Worm (Caenorhabditis elegans) whole organism, late embryonic: ENCODE measurements around the gene srsx-25.
A peak's percentile ranks its signal among the peaks of the same experiment; 100 is the strongest.

Experiments
- C38D4.7 ChIP-seq: fragments of 200-800 bp; sonication (Bioruptor generic); optimal IDR thresholded peaks from 2 replicates; lab custom pipeline; 2018; ENCODE audit warnings: mild to moderate bottlenecking, missing genetic modification characterization, moderate library complexity, missing compliant biosample characterization
- F13H6.1 ChIP-seq: sonication (generic microtip); optimal IDR thresholded peaks from 2 replicates; lab custom pipeline; 2016; ENCODE audit warnings: missing genetic modification characterization, missing compliant biosample characterization
- K02D7.2 ChIP-seq: sonication (generic microtip); optimal IDR thresholded peaks from 2 replicates; lab custom pipeline; 2017; ENCODE audit warnings: mild to moderate bottlenecking, missing genetic modification characterization, missing compliant biosample characterization
- T23F11.4 ChIP-seq: fragments of 200-800 bp; sonication (Bioruptor generic); optimal IDR thresholded peaks from 2 replicates; lab custom pipeline; 2018; ENCODE audit warnings: mild to moderate bottlenecking, missing genetic modification characterization, missing compliant biosample characterization
- Y22D7AL.16 ChIP-seq: sonication (generic microtip); optimal IDR thresholded peaks from 2 replicates; lab custom pipeline; 2016; ENCODE audit warnings: missing genetic modification characterization, missing compliant biosample characterization
- ceh-14 ChIP-seq: sonication (generic microtip); optimal IDR thresholded peaks from 2 replicates; lab custom pipeline; 2016; ENCODE audit warnings: missing genotype, missing genetic modification characterization, missing compliant biosample characterization
- ceh-18 ChIP-seq: sonication (generic microtip); optimal IDR thresholded peaks from 2 replicates; lab custom pipeline; 2016; ENCODE audit warnings: missing genetic modification characterization, missing compliant biosample characterization
- ceh-30 ChIP-seq: fragments of 150-350 bp; optimal IDR thresholded peaks from 2 replicates; lab custom pipeline; 2014; ENCODE audit warnings: missing biosample characterization, missing genetic modification characterization
- ceh-31 ChIP-seq: sonication (generic microtip); optimal IDR thresholded peaks from 2 replicates; lab custom pipeline; 2016; ENCODE audit warnings: missing genetic modification characterization, missing compliant biosample characterization
- ceh-45 ChIP-seq: fragments of 200-800 bp; sonication (Bioruptor generic); IDR thresholded peaks from 2 replicates; pipeline ENCODE4 v1.3.6; 2022; ENCODE audit warnings: missing genetic modification reagents, missing genetic modification characterization, missing compliant biosample characterization
- ceh-6 ChIP-seq: fragments of 200-800 bp; sonication (Bioruptor generic); optimal IDR thresholded peaks from 2 replicates; lab custom pipeline; 2018; ENCODE audit warnings: mild to moderate bottlenecking, missing genetic modification characterization, missing compliant biosample characterization
- ceh-9 ChIP-seq: sonication (generic microtip); optimal IDR thresholded peaks from 2 replicates; lab custom pipeline; 2016; ENCODE audit warnings: mild to moderate bottlenecking, missing genetic modification characterization, inconsistent platforms, missing compliant biosample characterization
- dmd-4 ChIP-seq: sonication (generic microtip); optimal IDR thresholded peaks from 2 replicates; lab custom pipeline; 2016; ENCODE audit warnings: borderline replicate concordance, missing genetic modification characterization, missing compliant biosample characterization
- dve-1 ChIP-seq: sonication (generic microtip); optimal IDR thresholded peaks from 2 replicates; lab custom pipeline; 2017; ENCODE audit warnings: antibody characterized with exemption, mild to moderate bottlenecking, missing genetic modification characterization, missing compliant biosample characterization
- elt-2 ChIP-seq: sonication (generic microtip); optimal IDR thresholded peaks from 2 replicates; lab custom pipeline; 2016; ENCODE audit warnings: missing genetic modification reagents, missing genetic modification characterization, missing compliant biosample characterization
- elt-4 ChIP-seq: sonication (generic microtip); optimal IDR thresholded peaks from 2 replicates; lab custom pipeline; 2016; ENCODE audit warnings: missing genetic modification characterization, missing compliant biosample characterization
- ets-4 ChIP-seq: sonication (generic microtip); optimal IDR thresholded peaks from 2 replicates; lab custom pipeline; 2016; ENCODE audit warnings: missing genetic modification characterization, missing compliant biosample characterization
- eyg-1 ChIP-seq: sonication (generic microtip); optimal IDR thresholded peaks from 2 replicates; lab custom pipeline; 2016; ENCODE audit warnings: missing genotype, missing genetic modification characterization, missing compliant biosample characterization
- fkh-10 ChIP-seq: fragments of 150-350 bp; optimal IDR thresholded peaks from 2 replicates; lab custom pipeline; 2014; ENCODE audit warnings: missing biosample characterization, missing genetic modification reagents, missing genetic modification characterization
- hlh-6 ChIP-seq: sonication (generic microtip); optimal IDR thresholded peaks from 2 replicates; lab custom pipeline; 2016; ENCODE audit warnings: missing genotype, missing genetic modification characterization, missing compliant biosample characterization
- hlh-8 ChIP-seq: sonication (generic microtip); optimal IDR thresholded peaks from 2 replicates; lab custom pipeline; 2016; ENCODE audit warnings: missing genotype, missing genetic modification characterization, missing compliant biosample characterization
- lin-11 ChIP-seq: fragments of 200-800 bp; sonication (Bioruptor generic); optimal IDR thresholded peaks from 2 replicates; lab custom pipeline; 2018; ENCODE audit warnings: mild to moderate bottlenecking, missing genetic modification characterization, missing compliant biosample characterization
- mec-3 ChIP-seq: sonication (generic microtip); optimal IDR thresholded peaks from 2 replicates; lab custom pipeline; 2016; ENCODE audit warnings: borderline replicate concordance, missing genetic modification characterization, missing compliant biosample characterization
- nhr-11 ChIP-seq: fragments of 150-350 bp; optimal IDR thresholded peaks from 2 replicates; lab custom pipeline; 2014; ENCODE audit warnings: missing biosample characterization, missing genetic modification characterization
- nhr-232 ChIP-seq: sonication (generic microtip); optimal IDR thresholded peaks from 2 replicates; lab custom pipeline; 2016; ENCODE audit warnings: missing genetic modification characterization, missing compliant biosample characterization
- pat-9 ChIP-seq: fragments of 200-800 bp; sonication (Bioruptor generic); optimal IDR thresholded peaks from 2 replicates; lab custom pipeline; 2018; ENCODE audit warnings: mild to moderate bottlenecking, missing genetic modification characterization, moderate library complexity, missing compliant biosample characterization
- pax-1 ChIP-seq: fragments of 150-350 bp; optimal IDR thresholded peaks from 2 replicates; lab custom pipeline; 2014; ENCODE audit warnings: missing biosample characterization, missing genetic modification characterization
- pros-1 ChIP-seq: fragments of 150-350 bp; optimal IDR thresholded peaks from 2 replicates; lab custom pipeline; 2014; ENCODE audit warnings: missing biosample characterization, missing genetic modification reagents, missing genetic modification characterization
- ref-2 ChIP-seq: sonication (generic microtip); optimal IDR thresholded peaks from 2 replicates; lab custom pipeline; 2016; ENCODE audit warnings: missing genetic modification characterization, missing compliant biosample characterization
- sox-2 ChIP-seq: fragments of 200-800 bp; sonication (Bioruptor generic); IDR thresholded peaks from 2 replicates; pipeline ENCODE4 v1.3.6; 2022; ENCODE audit warnings: missing genetic modification reagents, missing genetic modification characterization, missing compliant biosample characterization
- sox-4 ChIP-seq: sonication (generic microtip); optimal IDR thresholded peaks from 2 replicates; lab custom pipeline; 2017; ENCODE audit warnings: mild to moderate bottlenecking, missing genetic modification characterization, inconsistent platforms, missing compliant biosample characterization
- tbx-7 ChIP-seq: sonication (generic microtip); optimal IDR thresholded peaks from 2 replicates; lab custom pipeline; 2016; ENCODE audit warnings: missing genotype, missing genetic modification characterization, missing compliant biosample characterization
- ttx-3 ChIP-seq: sonication (generic microtip); optimal IDR thresholded peaks from 2 replicates; lab custom pipeline; 2016; ENCODE audit warnings: missing genetic modification reagents, missing genetic modification characterization, missing compliant biosample characterization
- unc-42 ChIP-seq: sonication (generic microtip); optimal IDR thresholded peaks from 2 replicates; lab custom pipeline; 2016; ENCODE audit warnings: missing genotype, missing genetic modification characterization, missing compliant biosample characterization
- unc-55 ChIP-seq: sonication (generic microtip); optimal IDR thresholded peaks from 2 replicates; lab custom pipeline; 2017; ENCODE audit warnings: missing biosample characterization, missing genetic modification reagents, missing genetic modification characterization
- unc-86 ChIP-seq: sonication (generic microtip); optimal IDR thresholded peaks from 2 replicates; lab custom pipeline; 2016; ENCODE audit warnings: missing genetic modification characterization, missing compliant biosample characterization
- zip-5 ChIP-seq: sonication (generic microtip); optimal IDR thresholded peaks from 2 replicates; lab custom pipeline; 2016; ENCODE audit warnings: missing genetic modification characterization, missing compliant biosample characterization

The srsx-25 gene

DNA sequence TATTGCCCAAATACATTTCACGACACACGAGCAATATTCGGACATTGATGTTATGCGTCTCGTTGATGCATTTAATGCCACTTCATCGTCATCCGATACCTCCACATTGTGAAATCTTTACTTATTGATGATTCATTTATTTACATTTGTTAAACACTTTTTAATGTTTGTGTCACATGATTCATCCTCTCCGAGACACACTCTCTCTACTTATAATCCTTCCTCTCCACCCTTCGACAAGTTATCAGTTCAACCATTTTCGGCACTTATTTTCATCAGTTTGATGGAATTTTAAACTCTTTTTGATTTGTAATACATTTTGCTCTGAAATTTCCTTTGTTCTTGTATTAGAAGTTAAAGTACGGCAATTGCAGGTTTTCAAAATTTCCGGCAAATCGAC is 18.9 kb upstream of the srsx-25 start:
- TF ChIP-seq eyg-1 (no peak), ceh-30 (tag; lab: Kevin White, UChicago) (no peak), ttx-3 (tag; lab: Kevin White, UChicago) (no peak), unc-55 (GFP tag; lab: Kevin White, UChicago) (no peak), pros-1 (tag; lab: Kevin White, UChicago) (no peak), unc-86 (no peak), dmd-4 (no peak), nhr-11 (tag; lab: Kevin White, UChicago) (no peak), dve-1 (tag; lab: Kevin White, UChicago) (no peak), T23F11.4 (GFP tag; lab: Kevin White, UChicago) (no peak), pax-1 (tag; lab: Kevin White, UChicago) (no peak), ceh-6 (GFP tag; lab: Kevin White, UChicago) (no peak), ref-2 (tag; lab: Kevin White, UChicago) (no peak), F13H6.1 (tag; lab: Kevin White, UChicago) (no peak), C38D4.7 (GFP tag; lab: Kevin White, UChicago) (no peak), pat-9 (tag; lab: Kevin White, UChicago) (no peak), hlh-6 (tag; lab: Kevin White, UChicago) (no peak), Y22D7AL.16 (tag; lab: Kevin White, UChicago) (no peak), ceh-18 (tag; lab: Kevin White, UChicago) (no peak), ceh-9 (tag; lab: Kevin White, UChicago) (no peak)

DNA sequence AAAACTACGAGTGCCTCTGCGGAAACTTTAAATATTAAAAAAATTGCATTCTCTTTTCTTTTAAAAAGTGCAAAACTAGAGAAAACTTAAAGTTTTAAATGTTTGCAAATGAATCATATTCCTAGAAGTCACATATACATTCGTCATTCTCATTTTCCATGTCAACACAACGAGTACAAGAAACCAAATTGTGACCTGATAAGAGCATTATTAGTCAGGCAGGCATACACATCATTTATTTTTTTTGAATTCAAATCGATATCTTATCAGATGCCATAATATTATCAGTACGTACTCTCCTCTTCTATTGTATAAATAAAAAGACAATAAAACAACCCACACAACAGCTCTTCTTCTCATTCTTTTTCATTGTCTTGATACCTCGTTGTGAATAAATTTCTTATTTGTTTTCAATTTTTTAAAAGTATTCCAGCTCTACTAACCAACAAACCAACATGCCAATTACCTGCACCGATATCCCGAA is 17.7 kb upstream of the srsx-25 start, which contains the start of gene W02A2.9:
TSS of gene W02A2.9 (plus strand) at position 434 of the 484 bp plus-strand sequence.
- no peak for TF ChIP-seq pros-1 (tag; lab: Kevin White, UChicago)
- TF ChIP-seq elt-2 (tag; lab: Kevin White, UChicago), result peak; percentile 95

DNA sequence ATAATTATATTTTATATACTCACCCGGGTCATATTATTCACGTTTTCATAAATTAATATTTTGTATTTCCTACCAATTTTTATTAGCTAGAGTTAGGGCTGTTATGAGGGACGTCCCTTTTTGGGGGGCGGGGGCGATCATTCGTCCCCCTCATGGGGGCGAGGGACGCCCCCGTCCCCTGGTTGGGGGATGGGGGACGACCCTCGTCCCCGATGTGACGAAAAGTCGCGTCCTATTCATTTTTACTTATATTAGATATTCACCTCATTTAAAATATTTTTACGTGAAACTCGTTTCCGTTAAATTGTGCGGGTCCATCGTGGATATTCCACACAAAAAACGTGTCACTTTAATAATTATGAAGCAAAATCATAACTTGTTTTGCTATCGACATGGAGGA is 16.4 kb upstream of the srsx-25 start, which contains the start of gene W02A2.12:
TSS of gene W02A2.12 (minus strand) at position 240 of the 400 bp plus-strand sequence.
- TF ChIP-seq ceh-9 (tag; lab: Kevin White, UChicago) (no peak), fkh-10 (no peak), lin-11 (tag; lab: Kevin White, UChicago) (no peak), dve-1 (tag; lab: Kevin White, UChicago) (no peak), unc-42 (tag; lab: Kevin White, UChicago) (no peak), ceh-14 (tag; lab: Kevin White, UChicago) (no peak), hlh-8 (tag; lab: Kevin White, UChicago) (no peak), ref-2 (tag; lab: Kevin White, UChicago) (no peak), dmd-4 (no peak), ceh-6 (GFP tag; lab: Kevin White, UChicago) (no peak), T23F11.4 (GFP tag; lab: Kevin White, UChicago) (no peak), hlh-6 (tag; lab: Kevin White, UChicago) (no peak), ceh-18 (tag; lab: Kevin White, UChicago) (no peak)

DNA sequence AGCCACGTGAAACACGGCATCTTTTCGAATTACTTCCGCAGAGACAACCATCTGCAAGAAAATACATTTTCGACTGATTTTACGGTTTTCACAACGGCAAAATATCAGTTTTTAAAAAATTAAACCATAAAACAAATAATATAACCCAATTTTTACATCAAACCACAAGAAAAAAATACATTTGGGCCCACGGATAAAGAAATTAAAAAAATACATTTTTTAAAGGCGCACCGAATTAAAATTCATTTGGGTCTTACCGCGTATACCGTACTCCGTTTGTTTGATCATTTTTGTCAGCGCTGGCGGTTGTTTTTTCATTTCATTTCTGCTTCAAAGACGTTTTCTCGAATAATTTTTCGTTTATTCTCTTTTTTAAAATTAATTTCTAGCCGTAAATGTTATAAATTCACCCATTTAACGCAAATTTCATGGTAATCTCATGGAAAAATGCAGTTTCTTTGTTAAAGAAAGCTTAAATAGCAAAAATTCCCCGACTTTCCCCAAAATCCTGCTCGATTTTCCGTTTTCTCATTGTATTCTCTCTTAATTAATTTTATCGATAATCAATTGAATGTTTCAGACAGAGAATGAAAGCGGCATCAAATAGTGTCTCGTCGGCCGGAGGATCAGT is 11.7 kb upstream of the srsx-25 start, which contains the start of the genes rec-8 and mex-5:
TSS of gene rec-8 (minus strand) at position 51 of the 631 bp plus-strand sequence.
TSS of gene mex-5 (plus strand) at position 581 of the 631 bp plus-strand sequence.
- no peak for TF ChIP-seq ceh-31
- no peak for TF ChIP-seq hlh-8 (tag; lab: Kevin White, UChicago)
- no peak for TF ChIP-seq pros-1 (tag; lab: Kevin White, UChicago)
- no peak for TF ChIP-seq mec-3 (tag; lab: Kevin White, UChicago)
- TF ChIP-seq K02D7.2, result no peak
- no peak for TF ChIP-seq tbx-7 (tag; lab: Kevin White, UChicago)
- no peak for TF ChIP-seq zip-5
- no peak for TF ChIP-seq elt-2 (tag; lab: Kevin White, UChicago)
- no peak for TF ChIP-seq unc-42 (tag; lab: Kevin White, UChicago)
- TF ChIP-seq ceh-9 (tag; lab: Kevin White, UChicago), result no peak
- no peak for TF ChIP-seq ceh-45 (GFP tag; lab: Robert Waterston, UW)
- TF ChIP-seq sox-4 (tag; lab: Kevin White, UChicago), result no peak
- TF ChIP-seq nhr-232 (tag; lab: Kevin White, UChicago), result no peak
- no peak for TF ChIP-seq sox-2 (GFP tag; lab: Robert Waterston, UW)
- TF ChIP-seq ets-4 (tag; lab: Kevin White, UChicago), result no peak
- no peak for TF ChIP-seq elt-4
